Worm (Caenorhabditis elegans) whole organism, late embryonic: ENCODE results near the gene F08C6.18.

Source experiments
- C08G9.2 ChIP-seq: sonication (generic microtip); optimal IDR thresholded peaks from 2 replicates; lab custom pipeline; 2016; ENCODE audit warnings: mild to moderate bottlenecking, missing genetic modification characterization, moderate library complexity, missing compliant biosample characterization
- ama-1 ChIP-seq: fragments of 150-350 bp; optimal IDR thresholded peaks from 2 replicates; lab custom pipeline; 2014
- ets-4 ChIP-seq: sonication (generic microtip); optimal IDR thresholded peaks from 2 replicates; lab custom pipeline; 2016; ENCODE audit warnings: missing genetic modification characterization, missing compliant biosample characterization
- fkh-10 ChIP-seq: fragments of 150-350 bp; optimal IDR thresholded peaks from 2 replicates; lab custom pipeline; 2014; ENCODE audit warnings: missing biosample characterization, missing genetic modification reagents, missing genetic modification characterization
- sox-4 ChIP-seq: sonication (generic microtip); optimal IDR thresholded peaks from 2 replicates; lab custom pipeline; 2017; ENCODE audit warnings: mild to moderate bottlenecking, missing genetic modification characterization, inconsistent platforms, missing compliant biosample characterization
- unc-86 ChIP-seq: sonication (generic microtip); optimal IDR thresholded peaks from 2 replicates; lab custom pipeline; 2016; ENCODE audit warnings: missing genetic modification characterization, missing compliant biosample characterization

DNA sequence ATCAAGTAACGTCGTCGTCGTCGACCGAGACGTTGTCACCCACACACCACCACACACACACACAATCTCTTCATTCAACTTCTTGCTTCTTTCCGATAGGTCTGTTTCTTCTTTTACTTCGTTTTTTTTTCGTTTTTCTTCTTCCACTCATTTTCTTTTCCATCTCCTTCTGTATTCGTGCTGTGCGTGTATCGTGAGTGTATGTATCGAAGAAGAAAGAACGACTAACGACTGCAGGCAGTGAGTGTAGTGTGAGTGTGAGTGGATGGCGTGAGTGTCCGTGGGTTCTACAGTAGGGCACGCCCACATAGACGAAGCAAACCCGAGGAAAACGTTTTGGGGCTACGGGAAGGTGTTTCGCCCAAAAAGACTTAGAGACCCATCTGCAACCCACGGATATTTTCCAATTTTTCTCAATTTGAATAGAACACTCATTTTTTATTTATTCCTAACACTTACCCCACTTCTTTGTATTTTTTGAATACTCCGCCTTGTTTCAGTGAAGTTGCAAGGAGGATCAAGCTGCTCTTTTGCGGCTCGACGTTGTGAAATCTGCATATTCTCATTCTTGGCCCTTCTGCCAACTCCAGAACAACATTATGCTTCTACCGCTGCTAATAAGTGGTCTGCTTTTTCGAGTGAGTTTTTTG, 12.3 kb upstream of the F08C6.18 start, which contains the start of gene adt-2:
- TF ChIP-seq C08G9.2 (tag; lab: Kevin White, UChicago), result no peak
- no peak for TF ChIP-seq ama-1
- TF ChIP-seq sox-4 (tag; lab: Kevin White, UChicago), result no peak
- TF ChIP-seq fkh-10 (GFP tag; lab: Kevin White, UChicago), result no peak
- TF ChIP-seq unc-86 (tag; lab: Kevin White, UChicago), result no peak
- TF ChIP-seq ets-4, result no peak
